Worm (Caenorhabditis elegans): Measurements from ENCODE around the gene irld-44.

ce11 chrV:1651045-1651444 is at the start of gene irld-44:
- no peak for TF ChIP-seq flt-1 (GFP tag; IDR thresholded peaks at IDR 0.05)
- no peak for TF ChIP-seq klf-2 (GFP tag; conservative IDR thresholded peaks at IDR 0.05)
- TF ChIP-seq ref-1 (GFP tag; conservative IDR thresholded peaks at IDR 0.05): no peak
- no peak for TF ChIP-seq med-1 (GFP tag; optimal IDR thresholded peaks at IDR 0.05; ENCODE audit: insufficient read depth)
- TF ChIP-seq T22C8.4 (GFP tag; IDR thresholded peaks at IDR 0.05): no peak
- TF ChIP-seq tab-1 (GFP tag; IDR thresholded peaks at IDR 0.05): no peak
- no peak for TF ChIP-seq ztf-23 (GFP tag; IDR thresholded peaks at IDR 0.05)
